Worm (Caenorhabditis elegans): Measurements from ENCODE around the gene F42A9.9.

The F42A9.9 gene

ce11 chrIV:8600712-8601330, 37.8 kb downstream of the F42A9.9 start, which contains the start of gene Y59H11AR.4:
Y59H11AR.4 (minus strand) TSS chrIV:8600762.
- TF ChIP-seq ceh-16 (tag; optimal IDR thresholded peaks at IDR 0.05): no peak
- TF ChIP-seq zag-1 (tag; optimal IDR thresholded peaks at IDR 0.05): no peak
- no peak for TF ChIP-seq nhr-11 (tag; optimal IDR thresholded peaks at IDR 0.05)
- no peak for TF ChIP-seq jun-1 (tag; optimal IDR thresholded peaks at IDR 0.05)
- TF ChIP-seq eor-1 (tag; optimal IDR thresholded peaks at IDR 0.05): no peak
- no peak for TF ChIP-seq nhr-67 (tag; optimal IDR thresholded peaks at IDR 0.05)
- no peak for TF ChIP-seq lin-39 (tag; optimal IDR thresholded peaks at IDR 0.05)
- TF ChIP-seq fos-1 (tag; optimal IDR thresholded peaks at IDR 0.05): no peak
- TF ChIP-seq elt-2 (tag; optimal IDR thresholded peaks at IDR 0.05): no peak
- no peak for TF ChIP-seq ceh-9 (tag; optimal IDR thresholded peaks at IDR 0.05)
- TF ChIP-seq nhr-43 (tag; optimal IDR thresholded peaks at IDR 0.05; ENCODE audit: poor library complexity, severe bottlenecking): no peak
- TF ChIP-seq nhr-237 (tag; optimal IDR thresholded peaks at IDR 0.05): no peak
- no peak for TF ChIP-seq tbx-2 (tag; optimal IDR thresholded peaks at IDR 0.05)
- TF ChIP-seq elt-3 (tag; optimal IDR thresholded peaks at IDR 0.05): no peak

ce11 chrIV:8597504-8597903, 41.2 kb downstream of the F42A9.9 start:
- peak; percentile 39 for TF ChIP-seq nhr-23 (tag; optimal IDR thresholded peaks at IDR 0.05)
- TF ChIP-seq fkh-2 (tag; optimal IDR thresholded peaks at IDR 0.05): no peak
- TF ChIP-seq eor-1 (tag; optimal IDR thresholded peaks at IDR 0.05): no peak
- no peak for TF ChIP-seq skn-1 (tag; optimal IDR thresholded peaks at IDR 0.05)
- TF ChIP-seq nhr-43 (tag; optimal IDR thresholded peaks at IDR 0.05; ENCODE audit: poor library complexity, severe bottlenecking): no peak
- peak; percentile 32 for TF ChIP-seq pha-4 (tag; optimal IDR thresholded peaks at IDR 0.05)
- no peak for TF ChIP-seq elt-2 (tag; optimal IDR thresholded peaks at IDR 0.05)
- no peak for TF ChIP-seq ceh-82 (tag; optimal IDR thresholded peaks at IDR 0.05)
- no peak for TF ChIP-seq ztf-11 (tag; optimal IDR thresholded peaks at IDR 0.05)
- TF ChIP-seq nfya-1 (tag; optimal IDR thresholded peaks at IDR 0.05; ENCODE audit: insufficient read depth): peak; percentile 57
- no peak for TF ChIP-seq nhr-12 (tag; optimal IDR thresholded peaks at IDR 0.05)
- no peak for TF ChIP-seq nhr-77 (tag; optimal IDR thresholded peaks at IDR 0.05)
- TF ChIP-seq hmg-11 (tag; optimal IDR thresholded peaks at IDR 0.05): peak; percentile 51
- TF ChIP-seq pqm-1 (tag; optimal IDR thresholded peaks at IDR 0.05): no peak
- TF ChIP-seq egl-27 (tag; optimal IDR thresholded peaks at IDR 0.05): no peak
- no peak for TF ChIP-seq ceh-9 (tag; optimal IDR thresholded peaks at IDR 0.05)

- TF ChIP-seq ZK546.5 (tag; optimal IDR thresholded peaks at IDR 0.05): no peak
- no peak for TF ChIP-seq snpc-4 (tag; optimal IDR thresholded peaks at IDR 0.05)
- TF ChIP-seq hmg-11 (tag; optimal IDR thresholded peaks at IDR 0.05): no peak
- no peak for TF ChIP-seq egl-5 (tag; optimal IDR thresholded peaks at IDR 0.05)
- TF ChIP-seq egl-27 (tag; optimal IDR thresholded peaks at IDR 0.05): no peak
- TF ChIP-seq skn-1 (tag; optimal IDR thresholded peaks at IDR 0.05): no peak
- TF ChIP-seq fkh-2 (tag; optimal IDR thresholded peaks at IDR 0.05): no peak
- TF ChIP-seq sea-2 (GFP tag; optimal IDR thresholded peaks at IDR 0.05): no peak
- no peak for TF ChIP-seq mml-1 (tag; optimal IDR thresholded peaks at IDR 0.05)
- TF ChIP-seq fos-1 (tag; optimal IDR thresholded peaks at IDR 0.05): no peak
- TF ChIP-seq pqm-1 (tag; optimal IDR thresholded peaks at IDR 0.05): no peak
- TF ChIP-seq nfya-1 (tag; optimal IDR thresholded peaks at IDR 0.05; ENCODE audit: insufficient read depth): no peak
- TF ChIP-seq nhr-11 (tag; optimal IDR thresholded peaks at IDR 0.05): no peak
- TF ChIP-seq nhr-76 (tag; optimal IDR thresholded peaks at IDR 0.05): no peak
- TF ChIP-seq nhr-12 (tag; optimal IDR thresholded peaks at IDR 0.05): no peak
- TF ChIP-seq ceh-16 (tag; optimal IDR thresholded peaks at IDR 0.05): no peak
- no peak for TF ChIP-seq nhr-67 (tag; optimal IDR thresholded peaks at IDR 0.05)
- TF ChIP-seq zag-1 (tag; optimal IDR thresholded peaks at IDR 0.05): no peak
Measured at ce11 chrIV:8595767-8596166, 42.9 kb downstream of the F42A9.9 start, which contains the start of gene clec-181. clec-181 (plus strand) TSS chrIV:8596067.

- no peak for TF ChIP-seq ZK546.5 (tag; optimal IDR thresholded peaks at IDR 0.05)
- TF ChIP-seq nhr-25 (tag; optimal IDR thresholded peaks at IDR 0.05): no peak
- no peak for TF ChIP-seq fos-1 (tag; optimal IDR thresholded peaks at IDR 0.05)
- TF ChIP-seq fkh-2 (tag; optimal IDR thresholded peaks at IDR 0.05): no peak
- no peak for TF ChIP-seq mml-1 (tag; optimal IDR thresholded peaks at IDR 0.05)
- TF ChIP-seq pqm-1 (tag; optimal IDR thresholded peaks at IDR 0.05): no peak
- TF ChIP-seq hmg-11 (tag; optimal IDR thresholded peaks at IDR 0.05): no peak
- no peak for TF ChIP-seq fkh-10 (GFP tag; optimal IDR thresholded peaks at IDR 0.05)
- TF ChIP-seq elt-2 (tag; optimal IDR thresholded peaks at IDR 0.05): no peak
- no peak for TF ChIP-seq egl-5 (tag; optimal IDR thresholded peaks at IDR 0.05)
- no peak for TF ChIP-seq zag-1 (tag; optimal IDR thresholded peaks at IDR 0.05)
- no peak for TF ChIP-seq daf-12 (tag; optimal IDR thresholded peaks at IDR 0.05)
- no peak for TF ChIP-seq nfya-1 (tag; optimal IDR thresholded peaks at IDR 0.05; ENCODE audit: insufficient read depth)
- no peak for TF ChIP-seq nhr-67 (tag; optimal IDR thresholded peaks at IDR 0.05)
- TF ChIP-seq mdl-1 (tag; optimal IDR thresholded peaks at IDR 0.05): no peak
- TF ChIP-seq R02D3.7 (tag; optimal IDR thresholded peaks at IDR 0.05): no peak
- no peak for TF ChIP-seq nhr-12 (tag; optimal IDR thresholded peaks at IDR 0.05)
- TF ChIP-seq nhr-76 (tag; optimal IDR thresholded peaks at IDR 0.05): no peak
Measured at ce11 chrIV:8595317-8595716, 43.3 kb downstream of the F42A9.9 start, which contains the start of gene Y59H11AR.3. Y59H11AR.3 (minus strand) TSS chrIV:8595417.
